Fruit fly (Drosophila melanogaster) S2 (cell line): ENCODE results near the gene shams.

Source experiments
- CG8478 ChIP-seq: fragments of >200 bp; optimal IDR thresholded peaks from 2 replicates; lab custom pipeline; 2018
- CTCF ChIP-seq, 2 experiments: fragments of >200 bp; optimal IDR thresholded peaks; 2 replicates each; lab custom pipeline; 2018

DNA sequence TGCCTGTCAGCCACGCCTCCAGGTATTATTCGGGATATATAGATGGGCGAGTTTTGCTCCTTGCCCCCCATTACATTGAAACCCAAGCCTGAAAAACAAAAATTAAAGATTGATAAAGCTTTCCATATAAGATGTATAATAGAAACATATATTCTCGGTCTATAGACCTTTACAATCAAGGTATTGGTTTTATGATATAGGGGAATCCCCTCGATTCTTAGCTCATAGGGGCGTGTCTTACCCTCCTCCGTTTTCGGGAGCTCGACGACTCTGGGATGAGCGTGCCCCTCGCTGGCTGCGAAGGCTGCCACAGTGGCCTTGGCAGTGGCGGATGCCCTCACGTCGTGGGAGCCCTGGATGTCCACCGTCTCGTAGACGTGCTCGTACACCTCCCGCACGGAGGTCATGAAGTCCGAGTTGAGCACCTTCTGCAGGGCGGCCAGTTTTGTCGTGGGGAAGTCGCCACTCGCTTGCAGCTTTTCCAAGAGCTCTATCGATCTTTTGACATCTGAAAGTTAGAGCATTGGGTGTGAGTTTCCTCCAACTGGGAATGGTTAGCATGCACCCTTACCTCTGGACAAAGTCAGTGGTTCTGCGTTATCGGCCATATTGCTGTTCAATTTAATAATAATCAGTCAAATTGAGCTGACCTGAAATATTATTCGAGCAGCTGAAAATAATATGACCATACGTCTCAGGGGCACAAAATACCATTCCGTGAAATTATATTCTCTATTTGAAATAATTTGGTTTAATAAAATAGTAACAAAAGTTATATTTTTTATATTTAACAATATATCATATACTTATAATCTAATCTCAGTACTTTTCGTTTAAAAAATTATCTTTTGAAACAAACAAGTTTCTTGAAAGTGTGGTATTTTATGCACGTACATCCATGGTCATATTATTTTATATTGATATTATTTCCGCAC, 9.2 kb downstream of the shams start, which contains the start of the genes veli and PQBP1:
- no peak for TF ChIP-seq CTCF (optimal IDR thresholded peaks at IDR 0.05; lab: Kevin White, UChicago)
- no peak for TF ChIP-seq CG8478 (lab: Kevin White, UChicago)
